Worm (Caenorhabditis elegans): ENCODE measurements around the gene ugt-44.

ugt-44 gene

ce11 chrIV:10425129-10425528, 44.4 kb upstream of the ugt-44 start (continued):
- TF ChIP-seq ceh-82 (tag; optimal IDR thresholded peaks at IDR 0.05) (no peak), fkh-10 (GFP tag; optimal IDR thresholded peaks at IDR 0.05) (no peak), ceh-44 (GFP tag; IDR thresholded peaks at IDR 0.05) (no peak), unc-62 (GFP tag; optimal IDR thresholded peaks at IDR 0.05 in 1 of 2) (no peak), unc-62 (tag; optimal IDR thresholded peaks at IDR 0.05) (no peak), jun-1 (tag; optimal IDR thresholded peaks at IDR 0.05) (no peak)

ce11 chrIV:10429129-10429528, 40.4 kb upstream of the ugt-44 start, which contains the start of gene F13B12.2:
TSS of gene F13B12.2 (minus strand) at chrIV:10429130.
- no peak for TF ChIP-seq hif-1 (tag; optimal IDR thresholded peaks at IDR 0.05)
- no peak for TF ChIP-seq tra-1 (GFP tag; IDR thresholded peaks at IDR 0.05)
- TF ChIP-seq pqm-1 (tag; optimal IDR thresholded peaks at IDR 0.05), result peak; percentile 15
- TF ChIP-seq zfp-2 (tag; optimal IDR thresholded peaks at IDR 0.05), result no peak
- no peak for TF ChIP-seq nhr-11 (tag; optimal IDR thresholded peaks at IDR 0.05)
- TF ChIP-seq daf-16 (GFP tag; optimal IDR thresholded peaks at IDR 0.05), result no peak
- TF ChIP-seq daf-16 (tag; optimal IDR thresholded peaks at IDR 0.05), result peak; percentile 50
- no peak for TF ChIP-seq nhr-6 (tag; optimal IDR thresholded peaks at IDR 0.05)
- no peak for TF ChIP-seq ceh-44 (GFP tag; IDR thresholded peaks at IDR 0.05)
- TF ChIP-seq nhr-237 (tag; optimal IDR thresholded peaks at IDR 0.05), result no peak
- TF ChIP-seq D1046.2 (GFP tag; IDR thresholded peaks at IDR 0.05), result no peak
- no peak for TF ChIP-seq fkh-10 (GFP tag; optimal IDR thresholded peaks at IDR 0.05)
- TF ChIP-seq hlh-30 (tag; optimal IDR thresholded peaks at IDR 0.05; ENCODE audit: insufficient read depth), result peak; percentile 24
- TF ChIP-seq T20F7.1 (GFP tag; optimal IDR thresholded peaks at IDR 0.05), result no peak
- TF ChIP-seq nhr-28 (tag; optimal IDR thresholded peaks at IDR 0.05), result peak; percentile 29
- no peak for TF ChIP-seq F10B5.3 (tag; optimal IDR thresholded peaks at IDR 0.05)
- TF ChIP-seq jun-1 (tag; optimal IDR thresholded peaks at IDR 0.05), result no peak
- no peak for TF ChIP-seq vab-7 (GFP tag; IDR thresholded peaks at IDR 0.05)
- no peak for TF ChIP-seq mdl-1 (tag; optimal IDR thresholded peaks at IDR 0.05)
- no peak for TF ChIP-seq lin-29 (GFP tag; IDR thresholded peaks at IDR 0.05)
- TF ChIP-seq cey-2 (tag; optimal IDR thresholded peaks at IDR 0.05; ENCODE audit: borderline replicate concordance, insufficient read depth), result no peak
- no peak for TF ChIP-seq zip-11 (GFP tag; IDR thresholded peaks at IDR 0.05)
- no peak for TF ChIP-seq ZK546.5 (tag; optimal IDR thresholded peaks at IDR 0.05)

- TF ChIP-seq rbr-2 (tag; optimal IDR thresholded peaks at IDR 0.05) (no peak), aha-1 (tag) (peak; percentile 56)
These were observed 39.0 kb upstream of the ugt-44 start for ce11 chrIV:10430507-10430906.

ce11 chrIV:10436401-10436800, 33.1 kb upstream of the ugt-44 start, which contains the start of gene ins-1:
TSS of gene ins-1 (plus strand) at chrIV:10436701.
- TF ChIP-seq mdl-1 (tag; optimal IDR thresholded peaks at IDR 0.05), result no peak
- no peak for TF ChIP-seq F37D6.2 (tag; optimal IDR thresholded peaks at IDR 0.05)
- TF ChIP-seq ceh-82 (tag; optimal IDR thresholded peaks at IDR 0.05), result no peak
- TF ChIP-seq ceh-32 (tag; optimal IDR thresholded peaks at IDR 0.05; ENCODE audit: poor library complexity), result no peak
- no peak for TF ChIP-seq dmd-9 (GFP tag; IDR thresholded peaks at IDR 0.05)
- no peak for TF ChIP-seq madf-5 (GFP tag; IDR thresholded peaks at IDR 0.05)
- TF ChIP-seq ZK546.5 (tag; optimal IDR thresholded peaks at IDR 0.05), result no peak
- no peak for TF ChIP-seq zfp-2 (tag; optimal IDR thresholded peaks at IDR 0.05)
- no peak for TF ChIP-seq T20F7.1 (GFP tag; optimal IDR thresholded peaks at IDR 0.05)
- no peak for TF ChIP-seq snpc-4 (tag; optimal IDR thresholded peaks at IDR 0.05)
- no peak for TF ChIP-seq php-3 (GFP tag; IDR thresholded peaks at IDR 0.05)
- TF ChIP-seq zfp-3 (GFP tag; conservative IDR thresholded peaks at IDR 0.05), result no peak
- no peak for TF ChIP-seq R02D3.7 (tag; optimal IDR thresholded peaks at IDR 0.05)
- no peak for TF ChIP-seq snpc-1.2 (GFP tag; IDR thresholded peaks at IDR 0.05)
- no peak for TF ChIP-seq daf-16 (GFP tag; optimal IDR thresholded peaks at IDR 0.05)
- no peak for TF ChIP-seq daf-16 (tag; optimal IDR thresholded peaks at IDR 0.05)

Data from whole organism, L4 larva.